Fruit fly (Drosophila melanogaster) whole organism, pupa: ENCODE measurements around the gene CG33191.

ENCODE experiments used
- CG10348 ChIP-seq: fragments of 200-800 bp; sonication (Bioruptor generic); IDR thresholded peaks from 2 replicates; pipeline ENCODE4 v1.3.6; 2022; ENCODE audit warnings: missing biosample characterization, missing genetic modification characterization
- CG9948 ChIP-seq: fragments of 200-800 bp; sonication (Bioruptor generic); optimal IDR thresholded peaks from 2 replicates; lab custom pipeline; 2018; ENCODE audit warnings: missing biosample characterization, mild to moderate bottlenecking, missing genetic modification characterization, moderate library complexity
- D1 ChIP-seq: fragments of 200-800 bp; sonication (Bioruptor generic); optimal IDR thresholded peaks from 2 replicates; lab custom pipeline; 2018; ENCODE audit warnings: missing biosample characterization, mild to moderate bottlenecking, missing genetic modification characterization, moderate library complexity

DNA sequence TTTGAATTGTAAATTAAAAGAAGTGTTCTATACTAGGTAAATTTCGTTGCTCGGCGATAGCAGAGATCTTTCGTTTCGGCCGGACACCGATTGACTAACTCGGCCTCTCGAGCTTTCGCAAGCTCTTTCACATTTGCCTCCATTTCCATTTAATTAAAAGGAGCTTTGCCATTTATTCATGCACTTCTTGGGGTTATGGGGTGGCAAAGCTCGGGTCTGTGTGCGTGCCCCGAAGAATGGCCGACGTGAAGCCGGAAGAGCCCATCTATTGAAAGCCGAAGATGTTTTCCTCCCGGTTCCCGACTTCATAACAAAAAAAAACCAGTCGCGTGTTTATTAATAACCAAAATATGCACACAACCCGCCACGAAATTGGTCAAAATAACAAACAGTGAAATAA lies 20.1 kb upstream of the CG33191 start:
- TF ChIP-seq CG10348 (GFP tag; lab: Robert Waterston, UW) (no peak), CG9948 (no peak), D1 (tag; lab: Kevin White, UChicago) (no peak)
